Fruit fly (Drosophila melanogaster): ENCODE data around the gene CG5274.

CG5274 gene

dm6 chr3L:20384086-20384810, 43.2 kb downstream of the CG5274 start, which contains the start of the genes CG5498 and fbl (continued):
- TF ChIP-seq CG17186 (GFP tag; optimal IDR thresholded peaks at IDR 0.05) (no peak), ind (GFP tag; optimal IDR thresholded peaks at IDR 0.05) (peak; percentile 64), run (tag; optimal IDR thresholded peaks at IDR 0.05) (no peak), vfl (GFP tag; optimal IDR thresholded peaks at IDR 0.05) (peak; percentile 40), pros (GFP tag; optimal IDR thresholded peaks at IDR 0.05) (no peak), B-H1 (GFP tag; IDR thresholded peaks at IDR 0.05) (no peak; the same call in 2 of the 3 replicates), Ada2b (GFP tag; IDR thresholded peaks at IDR 0.05) (no peak), Pdp1 (GFP tag; optimal IDR thresholded peaks at IDR 0.05) (peak; percentile 8 to 45), HmgZ (tag; optimal IDR thresholded peaks at IDR 0.05) (peak; percentile 71), CG4424 (GFP tag; optimal IDR thresholded peaks at IDR 0.05) (peak; percentile 74), corto (GFP tag; optimal IDR thresholded peaks at IDR 0.05) (peak; percentile 38), fd102C (GFP tag; optimal IDR thresholded peaks at IDR 0.05) (no peak), wek (GFP tag; optimal IDR thresholded peaks at IDR 0.05) (no peak), klu (GFP tag; IDR thresholded peaks at IDR 0.05) (peak; percentile 37; the same call in 1 of the 2 replicates), rib (GFP tag; IDR thresholded peaks at IDR 0.05) (no peak), CG9609 (GFP tag; optimal IDR thresholded peaks at IDR 0.05) (peak; percentile 9), fu2 (GFP tag; optimal IDR thresholded peaks at IDR 0.05) (no peak), slou (GFP tag; optimal IDR thresholded peaks at IDR 0.05) (peak; percentile 20), sna (GFP tag; IDR thresholded peaks at IDR 0.05; ENCODE audit: partially characterized antibody) (0 out of 2 replicates have a peak, but pooled peaks have one; percentile 31), CG4617 (GFP tag; optimal IDR thresholded peaks at IDR 0.05; ENCODE audit: borderline replicate concordance) (peak; percentile 8), pho (GFP tag; optimal IDR thresholded peaks at IDR 0.05) (peak; percentile 38), NfI (GFP tag; optimal IDR thresholded peaks at IDR 0.05) (peak; percentile 63), lola (GFP tag; optimal IDR thresholded peaks at IDR 0.05) (peak in 1 of 3 experiments; percentile 67), ac (GFP tag; optimal IDR thresholded peaks at IDR 0.05) (no peak), HLH3B (GFP tag; IDR thresholded peaks at IDR 0.05) (no peak), CHES-1-like (GFP tag; optimal IDR thresholded peaks at IDR 0.05) (peak; percentile 5), hbn (GFP tag; IDR thresholded peaks at IDR 0.05; ENCODE audit: partially characterized antibody) (peak; percentile 38; the same call in 1 of the 2 replicates), pan (optimal IDR thresholded peaks at IDR 0.05) (no peak), pan (GFP tag; optimal IDR thresholded peaks at IDR 0.05 in 1 of 2, IDR thresholded peaks at IDR 0.05 in 1 of 2) (peak in 1 of 2 experiments; percentile 46), otp (GFP tag; IDR thresholded peaks at IDR 0.05) (no peak), Sox100B (GFP tag; optimal IDR thresholded peaks at IDR 0.05) (peak; percentile 73), fd3F (GFP tag; optimal IDR thresholded peaks at IDR 0.05) (peak; percentile 37), oc (tag; optimal IDR thresholded peaks at IDR 0.05) (no peak), Hr3 (GFP tag; optimal IDR thresholded peaks at IDR 0.05) (peak; percentile 64), zfh1 (GFP tag; IDR thresholded peaks at IDR 0.05) (peak; percentile 53; the same call in 2 of the 3 replicates), Hand (GFP tag; optimal IDR thresholded peaks at IDR 0.05) (no peak), ase (GFP tag; IDR thresholded peaks at IDR 0.05) (no peak), phol (tag; optimal IDR thresholded peaks at IDR 0.05) (peak; percentile 74), kah (GFP tag; optimal IDR thresholded peaks at IDR 0.05) (no peak), wor (GFP tag; IDR thresholded peaks at IDR 0.05) (no peak), CG7372 (GFP tag; IDR thresholded peaks at IDR 0.05) (0 out of 2 replicates have a peak, but pooled peaks have one; percentile 29), CG16813 (GFP tag; IDR thresholded peaks at IDR 0.05; ENCODE audit: partially characterized antibody) (no peak), Hmr (GFP tag; optimal IDR thresholded peaks at IDR 0.05) (peak; percentile 78), dysf (GFP tag; IDR thresholded peaks at IDR 0.05) (peak; percentile 40; the same call in 1 of the 3 replicates), insv (GFP tag; optimal IDR thresholded peaks at IDR 0.05) (peak in 1 of 2 experiments; percentile 45), Mrtf (GFP tag; IDR thresholded peaks at IDR 0.05) (no peak), eyg (GFP tag; optimal IDR thresholded peaks at IDR 0.05) (no peak), mam (GFP tag; optimal IDR thresholded peaks at IDR 0.05) (peak; percentile 47), lilli (GFP tag; optimal IDR thresholded peaks at IDR 0.05) (peak; percentile 83)

Data from whole organism, embryonic.